Worm (Caenorhabditis elegans) whole organism, mixed stage, embryonic: ENCODE data around the gene tmem-258.
"Not testable (repeated sequence)": the region's sequence is repeated elsewhere in the genome, so short reads cannot be mapped to it uniquely, and the experiment has no call there.

Source experiments
- M03D4.4 ChIP-seq: sonication (generic microtip); optimal IDR thresholded peaks from 2 replicates; lab custom pipeline; 2017; ENCODE audit warnings: mild to moderate bottlenecking, missing genetic modification characterization, missing compliant biosample characterization
- bed-3 ChIP-seq: fragments of 200-800 bp; sonication (Bioruptor generic); optimal IDR thresholded peaks from 3 replicates; lab custom pipeline; 2018; ENCODE audit warnings: mild to moderate bottlenecking, missing genetic modification characterization, moderate library complexity, missing compliant biosample characterization
- blmp-1 ChIP-seq: fragments of 150-350 bp; optimal IDR thresholded peaks from 2 replicates; lab custom pipeline; 2014; ENCODE audit warnings: missing biosample characterization, missing genetic modification characterization
- ceh-43 ChIP-seq: fragments of 200-800 bp; sonication (Bioruptor generic); optimal IDR thresholded peaks from 2 replicates; lab custom pipeline; 2018; ENCODE audit warnings: mild to moderate bottlenecking, missing genetic modification characterization, moderate library complexity, missing compliant biosample characterization
- ceh-83 ChIP-seq: fragments of 200-800 bp; sonication (Bioruptor generic); optimal IDR thresholded peaks from 2 replicates; lab custom pipeline; 2018; ENCODE audit warnings: mild to moderate bottlenecking, missing genetic modification characterization, missing compliant biosample characterization
- ces-1 ChIP-seq: fragments of 150-350 bp; optimal IDR thresholded peaks from 2 replicates; lab custom pipeline; 2014; ENCODE audit warnings: missing biosample characterization, missing genetic modification reagents, missing genetic modification characterization
- cnd-1 ChIP-seq: fragments of 200-800 bp; sonication (Bioruptor generic); optimal IDR thresholded peaks from 2 replicates; lab custom pipeline; 2018; ENCODE audit warnings: mild to moderate bottlenecking, missing genetic modification characterization, missing compliant biosample characterization
- drap-1 ChIP-seq: fragments of 200-800 bp; sonication (Bioruptor generic); optimal IDR thresholded peaks from 3 replicates; lab custom pipeline; 2018; ENCODE audit warnings: mild to moderate bottlenecking, missing genetic modification characterization, missing compliant biosample characterization
- elt-1 ChIP-seq: sonication (generic microtip); optimal IDR thresholded peaks from 2 replicates; lab custom pipeline; 2017; ENCODE audit warnings: missing genetic modification characterization, mild to moderate bottlenecking, missing compliant biosample characterization, antibody characterized with exemption, moderate library complexity, borderline replicate concordance; ENCODE audit not compliant: insufficient read depth
- elt-3 ChIP-seq: fragments of 150-350 bp; optimal IDR thresholded peaks from 2 replicates; lab custom pipeline; 2014; ENCODE audit warnings: missing biosample characterization, missing genetic modification characterization
- flh-1 ChIP-seq: fragments of 200-800 bp; sonication (Bioruptor generic); optimal IDR thresholded peaks from 2 replicates; lab custom pipeline; 2018; ENCODE audit warnings: mild to moderate bottlenecking, missing genetic modification characterization, moderate library complexity, missing compliant biosample characterization
- ham-2 ChIP-seq: fragments of 200-800 bp; sonication (Bioruptor generic); optimal IDR thresholded peaks from 2 replicates; lab custom pipeline; 2018; ENCODE audit warnings: mild to moderate bottlenecking, missing genetic modification characterization, missing compliant biosample characterization
- lin-13 ChIP-seq: fragments of 150-350 bp; optimal IDR thresholded peaks from 2 replicates; lab custom pipeline; 2014; ENCODE audit warnings: missing biosample characterization, missing genetic modification characterization
- lin-32 ChIP-seq: fragments of 200-800 bp; sonication (Bioruptor generic); optimal IDR thresholded peaks from 2 replicates; lab custom pipeline; 2018; ENCODE audit warnings: mild to moderate bottlenecking, missing genetic modification characterization, missing compliant biosample characterization
- mab-5 ChIP-seq: fragments of 150-350 bp; optimal IDR thresholded peaks from 2 replicates; lab custom pipeline; 2014; ENCODE audit warnings: missing biosample characterization, missing genetic modification characterization
- nhr-2 ChIP-seq: fragments of 150-350 bp; optimal IDR thresholded peaks from 2 replicates; lab custom pipeline; 2014; ENCODE audit warnings: missing biosample characterization, missing genetic modification characterization
- nhr-237 ChIP-seq: fragments of 150-350 bp; optimal IDR thresholded peaks from 2 replicates; lab custom pipeline; 2014; ENCODE audit warnings: missing biosample characterization, missing genetic modification characterization
- nhr-28 ChIP-seq: fragments of 150-350 bp; optimal IDR thresholded peaks from 2 replicates; lab custom pipeline; 2014; ENCODE audit warnings: missing biosample characterization, missing genetic modification characterization
- nhr-76 ChIP-seq: sonication (generic microtip); optimal IDR thresholded peaks from 2 replicates; lab custom pipeline; 2017; ENCODE audit warnings: missing biosample characterization, missing genetic modification characterization
- pha-4 ChIP-seq: fragments of 150-350 bp; optimal IDR thresholded peaks from 2 replicates; lab custom pipeline; 2018; ENCODE audit warnings: missing biosample characterization, missing genetic modification reagents, missing genetic modification characterization
- sem-2 ChIP-seq: fragments of 200-800 bp; sonication (Bioruptor generic); optimal IDR thresholded peaks from 2 replicates; lab custom pipeline; 2018; ENCODE audit warnings: mild to moderate bottlenecking, missing genetic modification characterization, missing compliant biosample characterization
- snpc-4 ChIP-seq: fragments of 150-350 bp; optimal IDR thresholded peaks from 2 replicates; lab custom pipeline; 2014; ENCODE audit warnings: missing biosample characterization, missing genetic modification characterization
- sptf-1 ChIP-seq: sonication (generic microtip); optimal IDR thresholded peaks from 2 replicates; lab custom pipeline; 2017; ENCODE audit warnings: mild to moderate bottlenecking, missing genetic modification characterization, moderate library complexity, missing compliant biosample characterization
- tbx-8 ChIP-seq: fragments of 200-800 bp; sonication (Bioruptor generic); optimal IDR thresholded peaks from 2 replicates; lab custom pipeline; 2018; ENCODE audit warnings: mild to moderate bottlenecking, missing genetic modification characterization, moderate library complexity, missing compliant biosample characterization
- unc-120 ChIP-seq: sonication (generic microtip); optimal IDR thresholded peaks from 2 replicates; lab custom pipeline; 2017; ENCODE audit warnings: missing genetic modification characterization, missing compliant biosample characterization; ENCODE audit not compliant: poor library complexity, severe bottlenecking
- unc-39 ChIP-seq: fragments of 150-350 bp; optimal IDR thresholded peaks from 2 replicates; lab custom pipeline; 2014; ENCODE audit warnings: missing biosample characterization, missing genetic modification characterization
- unc-62 ChIP-seq: fragments of 150-350 bp; optimal IDR thresholded peaks from 2 replicates; lab custom pipeline; 2014; ENCODE audit warnings: missing biosample characterization, missing genetic modification reagents, missing genetic modification characterization
- zip-8 ChIP-seq: fragments of 150-350 bp; optimal IDR thresholded peaks from 2 replicates; lab custom pipeline; 2014; ENCODE audit warnings: missing biosample characterization, missing genetic modification characterization
- ztf-11 ChIP-seq: fragments of 150-350 bp; optimal IDR thresholded peaks from 2 replicates; lab custom pipeline; 2014; ENCODE audit warnings: missing biosample characterization, missing genetic modification characterization

tmem-258 gene

ce11 chrV:7062790-7063189 lies at the start of gene tmem-258:
tmem-258 (plus strand) TSS chrV:7063174.
- not testable (repeated sequence) for TF ChIP-seq unc-39 (tag; lab: Kevin White, UChicago); nhr-76 (tag; lab: Kevin White, UChicago); ceh-43 (GFP tag; lab: Kevin White, UChicago)

ce11 chrV:7015872-7016271 lies 47.1 kb upstream of the tmem-258 start, which contains the start of gene C33G8.13:
C33G8.13 (minus strand) TSS chrV:7015972.
- no peak for TF ChIP-seq M03D4.4
- TF ChIP-seq ztf-11, result no peak
- no peak for TF ChIP-seq ceh-83 (GFP tag; lab: Kevin White, UChicago)
- TF ChIP-seq nhr-237 (tag; lab: Kevin White, UChicago), result no peak
- no peak for TF ChIP-seq bed-3 (GFP tag; lab: Kevin White, UChicago)
- TF ChIP-seq sptf-1 (tag; lab: Kevin White, UChicago), result no peak

- no peak for TF ChIP-seq nhr-28
- TF ChIP-seq elt-1 (tag; lab: Kevin White, UChicago), result no peak
- TF ChIP-seq cnd-1, result no peak
- no peak for TF ChIP-seq nhr-76 (tag; lab: Kevin White, UChicago)
- TF ChIP-seq ham-2, result no peak
- TF ChIP-seq sptf-1 (tag; lab: Kevin White, UChicago), result no peak
- no peak for TF ChIP-seq mab-5 (tag; lab: Kevin White, UChicago)
- TF ChIP-seq ces-1 (GFP tag; lab: Kevin White, UChicago), result no peak
- no peak for TF ChIP-seq ceh-83 (GFP tag; lab: Kevin White, UChicago)
- no peak for TF ChIP-seq snpc-4 (tag; lab: Kevin White, UChicago)
- no peak for TF ChIP-seq unc-62
- TF ChIP-seq blmp-1, result no peak
- no peak for TF ChIP-seq lin-32
- no peak for TF ChIP-seq M03D4.4
- TF ChIP-seq unc-120 (tag; lab: Kevin White, UChicago), result no peak
- no peak for TF ChIP-seq elt-3
These were observed 45.9 kb upstream of the tmem-258 start, which contains the start of gene srsx-32 for ce11 chrV:7017059-7017458. srsx-32 (plus strand) TSS chrV:7017359.

DNA sequence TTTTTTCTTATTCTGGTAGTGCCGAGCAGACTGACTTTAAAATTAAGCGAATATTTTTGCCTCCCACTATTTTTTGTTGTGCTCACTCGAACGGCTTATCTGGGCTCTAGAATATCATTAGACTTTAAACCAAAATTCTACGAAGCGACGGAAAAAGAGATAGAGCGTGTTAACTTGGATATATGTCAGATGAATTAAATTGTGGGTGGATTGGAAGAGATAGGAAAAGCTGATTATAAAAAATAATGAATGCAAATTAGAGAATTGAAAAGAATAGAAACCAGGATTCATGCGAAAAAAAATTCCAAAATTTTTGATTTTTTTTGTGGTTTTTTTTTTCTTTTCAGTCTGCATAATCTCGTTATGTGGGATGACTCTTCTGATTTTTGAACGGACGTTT lies 41.2 kb upstream of the tmem-258 start, which contains the start of gene F20A1.4:
TSS of gene F20A1.4 (minus strand) at position 101 of the 400 bp plus-strand sequence.
- TF ChIP-seq nhr-237 (tag; lab: Kevin White, UChicago) (no peak), nhr-28 (no peak), unc-120 (tag; lab: Kevin White, UChicago) (no peak), drap-1 (GFP tag; lab: Kevin White, UChicago) (no peak), tbx-8 (GFP tag; lab: Kevin White, UChicago) (no peak), mab-5 (tag; lab: Kevin White, UChicago) (no peak), flh-1 (no peak), lin-13 (tag; lab: Kevin White, UChicago) (no peak), ham-2 (no peak), ceh-43 (GFP tag; lab: Kevin White, UChicago) (no peak), bed-3 (GFP tag; lab: Kevin White, UChicago) (no peak), zip-8 (tag; lab: Kevin White, UChicago) (no peak), ceh-83 (GFP tag; lab: Kevin White, UChicago) (no peak), unc-39 (tag; lab: Kevin White, UChicago) (no peak)
- TF ChIP-seq, all 35 proteins: peak for 0

DNA sequence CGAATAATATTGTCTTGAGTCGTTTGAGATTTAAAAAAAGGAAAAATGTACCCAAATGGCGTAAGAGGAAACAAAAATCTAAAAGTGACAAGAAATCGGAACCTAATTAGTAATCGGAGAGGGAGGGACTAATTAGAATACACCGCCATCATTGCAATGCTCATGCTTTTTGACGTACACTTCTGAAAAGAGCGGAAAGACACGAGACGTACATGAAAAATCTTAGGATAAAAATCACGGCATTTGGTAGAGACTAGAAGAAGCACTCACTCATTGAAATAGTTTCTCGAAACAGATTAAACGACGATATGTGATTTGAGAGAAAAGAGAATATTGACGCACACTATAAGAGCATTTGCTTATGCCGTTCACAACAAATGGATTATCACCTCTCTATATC lies 40.0 kb upstream of the tmem-258 start:
- TF ChIP-seq flh-1 (no peak), nhr-237 (tag; lab: Kevin White, UChicago) (no peak), drap-1 (GFP tag; lab: Kevin White, UChicago) (no peak), nhr-2 (tag; lab: Kevin White, UChicago) (no peak), lin-32 (no peak), unc-39 (tag; lab: Kevin White, UChicago) (no peak), ham-2 (no peak), pha-4 (tag; lab: Kevin White, UChicago) (no peak), ceh-83 (GFP tag; lab: Kevin White, UChicago) (no peak), sem-2 (GFP tag; lab: Kevin White, UChicago) (no peak), nhr-28 (no peak), zip-8 (tag; lab: Kevin White, UChicago) (no peak), elt-3 (no peak), unc-62 (no peak), snpc-4 (tag; lab: Kevin White, UChicago) (no peak), M03D4.4 (no peak)
